Fruit fly (Drosophila melanogaster) whole organism, pupa: Measurements from ENCODE around the gene Adgf-D.

Experiments used
- CG12605 ChIP-seq: fragments of 200-800 bp; sonication (Bioruptor generic); IDR thresholded peaks from 2 replicates; pipeline ENCODE4 v1.3.6; 2022; ENCODE audit warnings: missing biosample characterization, missing genetic modification characterization
- CG32121 ChIP-seq: fragments of 200-800 bp; sonication (Bioruptor generic); IDR thresholded peaks from 2 replicates; pipeline ENCODE4 v1.3.6; 2022; ENCODE audit warnings: missing biosample characterization, missing genetic modification characterization
- CG8159 ChIP-seq: fragments of 200-800 bp; sonication (Bioruptor generic); optimal IDR thresholded peaks from 3 replicates; lab custom pipeline; 2018; ENCODE audit warnings: missing biosample characterization, mild to moderate bottlenecking, missing genetic modification characterization, moderate library complexity
- Ets98B ChIP-seq: fragments of 200-800 bp; sonication (Bioruptor generic); IDR thresholded peaks from 2 replicates; pipeline ENCODE4 v1.3.6; 2022; ENCODE audit warnings: missing biosample characterization, missing genetic modification characterization
- Pif1A ChIP-seq: fragments of 200-800 bp; sonication (Bioruptor generic); optimal IDR thresholded peaks from 3 replicates; lab custom pipeline; 2016; ENCODE audit warnings: missing biosample characterization, missing genetic modification characterization

dm6 chr3R:13720798-13721197, 15.6 kb upstream of the Adgf-D start:
- TF ChIP-seq Pif1A (GFP tag; lab: Kevin White, UChicago) (no peak), CG12605 (GFP tag; lab: Robert Waterston, UW) (no peak), Ets98B (GFP tag; lab: Robert Waterston, UW) (no peak), CG32121 (GFP tag; lab: Robert Waterston, UW) (0 out of 2 replicates have a peak, but pooled peaks have one; percentile 16), CG8159 (tag; lab: Kevin White, UChicago) (no peak)
